Worm (Caenorhabditis elegans) whole organism, young adult: Measurements from ENCODE around the gene C16C10.13.

Source experiments
- F33H1.4 ChIP-seq: fragments of 200-800 bp; sonication (Bioruptor generic); IDR thresholded peaks from 2 replicates; pipeline ENCODE4 v1.3.6; 2022; ENCODE audit warnings: missing genetic modification reagents, missing genetic modification characterization, missing compliant biosample characterization
- K11D2.4 ChIP-seq: fragments of 200-800 bp; sonication (Bioruptor generic); IDR thresholded peaks from 2 replicates; pipeline ENCODE4 v1.3.6; 2022; ENCODE audit warnings: missing genetic modification reagents, missing genetic modification characterization, missing compliant biosample characterization
- aptf-2 ChIP-seq: fragments of 200-800 bp; sonication (Bioruptor generic); conservative IDR thresholded peaks from 2 replicates; pipeline ENCODE4 v1.3.6; 2022; ENCODE audit warnings: missing genetic modification reagents, missing genetic modification characterization, missing compliant biosample characterization
- athp-1 ChIP-seq: sonication (generic microtip); optimal IDR thresholded peaks from 2 replicates; lab custom pipeline; 2017; ENCODE audit warnings: mild to moderate bottlenecking, missing genetic modification characterization, missing compliant biosample characterization
- attf-3 ChIP-seq: fragments of 200-800 bp; sonication (Bioruptor generic); conservative IDR thresholded peaks from 2 replicates; pipeline ENCODE4 v1.3.6; 2022; ENCODE audit warnings: missing genetic modification reagents, missing genetic modification characterization, missing compliant biosample characterization
- die-1 ChIP-seq: sonication (generic microtip); optimal IDR thresholded peaks from 2 replicates; lab custom pipeline; 2016; ENCODE audit warnings: missing genotype, mild to moderate bottlenecking, missing genetic modification characterization, missing compliant biosample characterization
- ets-4 ChIP-seq: fragments of 200-800 bp; sonication (Bioruptor generic); optimal IDR thresholded peaks from 2 replicates; lab custom pipeline; 2018; ENCODE audit warnings: mild to moderate bottlenecking, missing genetic modification characterization, missing compliant biosample characterization
- let-526 ChIP-seq: fragments of 200-800 bp; sonication (Bioruptor generic); IDR thresholded peaks from 2 replicates; pipeline ENCODE4 v1.3.6; 2022; ENCODE audit warnings: missing genetic modification reagents, missing genetic modification characterization, missing compliant biosample characterization
- mcd-1 ChIP-seq: fragments of 200-800 bp; sonication (Bioruptor generic); IDR thresholded peaks from 2 replicates; pipeline ENCODE4 v1.3.6; 2022; ENCODE audit warnings: missing genetic modification reagents, missing genetic modification characterization, missing compliant biosample characterization
- nfya-2 ChIP-seq: fragments of 200-800 bp; sonication (Bioruptor generic); IDR thresholded peaks from 2 replicates; pipeline ENCODE4 v1.3.6; 2022; ENCODE audit warnings: missing genetic modification reagents, missing genetic modification characterization, missing compliant biosample characterization
- snpc-3.4 ChIP-seq: sonication (generic microtip); optimal IDR thresholded peaks from 2 replicates; lab custom pipeline; 2017; ENCODE audit warnings: missing genetic modification characterization, mild to moderate bottlenecking, missing compliant biosample characterization, antibody characterized with exemption, moderate library complexity, missing genotype, missing genetic modification reagents

The C16C10.13 gene

DNA sequence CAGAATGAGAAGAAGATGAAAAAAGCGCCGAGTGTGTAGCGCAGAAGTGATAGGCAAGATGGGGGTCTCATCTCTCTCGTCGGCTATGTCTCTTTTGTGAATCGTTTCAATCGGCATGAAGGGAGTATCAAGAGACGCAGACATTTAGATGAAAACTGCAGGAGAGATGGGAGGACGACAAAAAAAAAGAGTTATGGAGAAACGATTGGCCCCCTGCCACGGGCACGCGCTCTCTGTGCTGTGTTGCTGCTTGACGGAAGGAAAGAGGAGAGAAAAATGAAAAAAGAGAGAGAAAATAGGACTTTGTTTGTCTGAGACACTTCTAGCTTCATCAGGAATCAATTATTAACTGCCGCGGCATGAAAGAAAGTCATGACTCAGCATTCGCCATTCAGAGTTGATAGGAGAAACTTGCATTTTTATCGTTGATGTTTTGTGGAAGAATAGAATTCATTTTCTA lies 47.5 kb downstream of the C16C10.13 start (continued):
- TF ChIP-seq F33H1.4 (GFP tag; lab: Robert Waterston, UW) (no peak), K11D2.4 (GFP tag; lab: Robert Waterston, UW) (peak; percentile 77; the same call in 1 of the 2 replicates), snpc-3.4 (tag; lab: Kevin White, UChicago) (no peak), let-526 (0 out of 2 replicates have a peak, but pooled peaks have one; percentile 38), mcd-1 (GFP tag; lab: Robert Waterston, UW) (0 out of 2 replicates have a peak, but pooled peaks have one; percentile 21), ets-4 (GFP tag; lab: Kevin White, UChicago) (no peak), die-1 (peak; percentile 7)

DNA sequence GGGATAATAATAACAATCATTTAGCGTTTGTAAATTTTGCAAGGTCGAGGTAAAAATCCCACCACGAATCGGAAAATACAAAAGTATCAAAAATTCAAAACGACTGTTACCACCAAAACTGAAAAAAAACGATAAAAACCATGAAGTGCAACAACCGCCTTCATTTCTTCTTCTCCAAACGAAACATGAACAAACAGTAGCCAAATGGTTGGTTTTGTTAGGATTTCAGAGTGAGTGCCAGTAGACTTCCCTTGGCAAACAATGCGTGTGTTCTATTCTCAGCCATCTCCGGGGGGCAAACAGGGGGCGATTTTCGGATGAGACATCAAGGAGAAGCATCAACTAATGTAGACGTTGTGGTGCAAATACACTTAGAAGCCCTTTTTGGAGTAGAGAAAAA lies 48.5 kb downstream of the C16C10.13 start:
- TF ChIP-seq aptf-2 (GFP tag; lab: Robert Waterston, UW) (no peak), athp-1 (tag; lab: Kevin White, UChicago) (no peak), attf-3 (no peak), nfya-2 (GFP tag; lab: Robert Waterston, UW) (no peak)
